Fruit fly (Drosophila melanogaster) whole organism, prepupa: ENCODE results near the gene ex.

Experiments used
- CG10631 ChIP-seq: fragments of 200-800 bp; sonication (Bioruptor generic); optimal IDR thresholded peaks from 2 replicates; lab custom pipeline; 2016; ENCODE audit warnings: missing biosample characterization, missing genetic modification characterization
- CG10669 ChIP-seq: fragments of 200-800 bp; sonication (Bioruptor generic); optimal IDR thresholded peaks from 3 replicates; lab custom pipeline; 2018; ENCODE audit warnings: missing biosample characterization, mild to moderate bottlenecking, missing genetic modification characterization, moderate library complexity
- CG11294 ChIP-seq: fragments of 200-800 bp; sonication (Bioruptor generic); IDR thresholded peaks from 2 replicates; pipeline ENCODE4 v1.3.6; 2022; ENCODE audit warnings: missing biosample characterization, missing genetic modification characterization
- CG11762 ChIP-seq: fragments of 200-800 bp; sonication (Bioruptor generic); optimal IDR thresholded peaks from 3 replicates; lab custom pipeline; 2016; ENCODE audit warnings: missing biosample characterization, missing genetic modification characterization; ENCODE audit not compliant: insufficient read depth
- CG11902 ChIP-seq: fragments of 200-800 bp; sonication (Bioruptor generic); optimal IDR thresholded peaks from 3 replicates; lab custom pipeline; 2016; ENCODE audit warnings: missing biosample characterization, missing genetic modification characterization
- CG15336 ChIP-seq: fragments of 200-800 bp; sonication (Bioruptor generic); IDR thresholded peaks from 2 replicates; pipeline ENCODE4 v1.3.6; 2022; ENCODE audit warnings: missing biosample characterization, missing genetic modification characterization
- CG1621 ChIP-seq: fragments of 200-800 bp; sonication (Bioruptor generic); optimal IDR thresholded peaks from 3 replicates; lab custom pipeline; 2018; ENCODE audit warnings: missing biosample characterization, mild to moderate bottlenecking, missing genetic modification characterization
- CG16779 ChIP-seq: fragments of 200-800 bp; sonication (Bioruptor generic); optimal IDR thresholded peaks from 3 replicates; lab custom pipeline; 2017; ENCODE audit warnings: missing biosample characterization, mild to moderate bottlenecking, missing genetic modification characterization
- CG3032 ChIP-seq: fragments of 200-800 bp; optimal IDR thresholded peaks from 2 replicates; lab custom pipeline; 2019; ENCODE audit warnings: missing biosample characterization, mild to moderate bottlenecking, missing genetic modification characterization, moderate library complexity
- CG31627 ChIP-seq: fragments of 200-800 bp; sonication (Bioruptor generic); optimal IDR thresholded peaks from 3 replicates; lab custom pipeline; 2016; ENCODE audit warnings: missing biosample characterization, missing genetic modification characterization
- CG34406 ChIP-seq: fragments of 200-800 bp; sonication (Bioruptor generic); optimal IDR thresholded peaks from 3 replicates; lab custom pipeline; 2016; ENCODE audit warnings: missing biosample characterization, missing genetic modification characterization
- CG4318 ChIP-seq: fragments of 200-800 bp; sonication (Bioruptor generic); optimal IDR thresholded peaks from 3 replicates; lab custom pipeline; 2017; ENCODE audit warnings: missing biosample characterization, mild to moderate bottlenecking, missing genetic modification characterization
- CG6276 ChIP-seq: fragments of 200-800 bp; sonication (Bioruptor generic); optimal IDR thresholded peaks from 2 replicates; lab custom pipeline; 2017; ENCODE audit warnings: missing biosample characterization, mild to moderate bottlenecking, missing genetic modification characterization
- CG6808 ChIP-seq: fragments of 200-800 bp; sonication (Bioruptor generic); optimal IDR thresholded peaks from 3 replicates; lab custom pipeline; 2017; ENCODE audit warnings: missing biosample characterization, missing genetic modification characterization, mild to moderate bottlenecking, moderate library complexity, missing genetic modification reagents
- CG6854 ChIP-seq: fragments of 200-800 bp; sonication (Bioruptor generic); optimal IDR thresholded peaks from 2 replicates; lab custom pipeline; 2017; ENCODE audit warnings: missing biosample characterization, mild to moderate bottlenecking, missing genetic modification characterization
- CG7368 ChIP-seq: fragments of 200-800 bp; sonication (Bioruptor generic); optimal IDR thresholded peaks from 3 replicates; lab custom pipeline; 2016; ENCODE audit warnings: missing biosample characterization, missing genetic modification characterization
- CG8119 ChIP-seq: fragments of 200-800 bp; sonication (Bioruptor generic); IDR thresholded peaks from 3 replicates; pipeline ENCODE4 v1.3.6; 2022; ENCODE audit warnings: missing biosample characterization, missing genetic modification characterization
- CG8632 ChIP-seq: fragments of 200-800 bp; sonication (Bioruptor generic); optimal IDR thresholded peaks from 3 replicates; lab custom pipeline; 2016; ENCODE audit warnings: missing biosample characterization, missing genetic modification characterization
- CG9139 ChIP-seq: fragments of 200-800 bp; sonication (Bioruptor generic); optimal IDR thresholded peaks from 3 replicates; lab custom pipeline; 2017; ENCODE audit warnings: missing biosample characterization, mild to moderate bottlenecking, missing genetic modification characterization
- Eip75B ChIP-seq: fragments of 200-800 bp; sonication (Bioruptor generic); optimal IDR thresholded peaks from 3 replicates; lab custom pipeline; 2016; ENCODE audit warnings: missing biosample characterization, missing genetic modification characterization
- Eip93F ChIP-seq: fragments of 200-800 bp; sonication (Bioruptor generic); optimal IDR thresholded peaks from 2 replicates; lab custom pipeline; 2016; ENCODE audit warnings: missing biosample characterization, mild to moderate bottlenecking, missing genetic modification characterization
- Ets21C ChIP-seq: fragments of 200-800 bp; sonication (Bioruptor generic); optimal IDR thresholded peaks from 3 replicates; lab custom pipeline; 2016; ENCODE audit warnings: missing biosample characterization, missing genetic modification characterization
- Gug ChIP-seq: fragments of 200-800 bp; sonication (Bioruptor generic); IDR thresholded peaks from 2 replicates; pipeline ENCODE4 v1.3.6; 2022; ENCODE audit warnings: missing biosample characterization, missing genetic modification characterization
- Hr38 ChIP-seq: sonication (Bioruptor generic); optimal IDR thresholded peaks from 2 replicates; lab custom pipeline; 2016; ENCODE audit warnings: missing biosample characterization, missing genetic modification characterization
- Hr39 ChIP-seq: fragments of 200-800 bp; sonication (Bioruptor generic); optimal IDR thresholded peaks from 2 replicates; lab custom pipeline; 2016; ENCODE audit warnings: missing biosample characterization, missing genetic modification characterization
- Met ChIP-seq: fragments of 200-800 bp; sonication (Bioruptor generic); optimal IDR thresholded peaks from 3 replicates; lab custom pipeline; 2016; ENCODE audit warnings: missing biosample characterization, missing genetic modification characterization
- OdsH ChIP-seq: fragments of 200-800 bp; sonication (Bioruptor generic); optimal IDR thresholded peaks from 3 replicates; lab custom pipeline; 2016; ENCODE audit warnings: missing biosample characterization, missing genetic modification characterization
- Smox ChIP-seq: fragments of 200-800 bp; sonication (Bioruptor generic); optimal IDR thresholded peaks from 3 replicates; lab custom pipeline; 2016; ENCODE audit warnings: missing biosample characterization, missing genetic modification characterization
- Sox102F ChIP-seq: fragments of 200-800 bp; sonication (Bioruptor generic); optimal IDR thresholded peaks from 2 replicates; lab custom pipeline; 2016; ENCODE audit warnings: missing biosample characterization, mild to moderate bottlenecking, missing genetic modification characterization
- Sox15 ChIP-seq: fragments of 200-800 bp; sonication (Bioruptor generic); optimal IDR thresholded peaks from 3 replicates; lab custom pipeline; 2016; ENCODE audit warnings: missing biosample characterization, missing genetic modification characterization
- achi ChIP-seq: fragments of 200-800 bp; sonication (Bioruptor generic); optimal IDR thresholded peaks from 3 replicates; lab custom pipeline; 2016; ENCODE audit warnings: missing biosample characterization, missing genetic modification characterization
- cyc ChIP-seq: fragments of 200-800 bp; sonication (Bioruptor generic); optimal IDR thresholded peaks from 3 replicates; lab custom pipeline; 2016; ENCODE audit warnings: missing biosample characterization, missing genetic modification characterization
- dac ChIP-seq: fragments of 200-800 bp; sonication (Bioruptor generic); optimal IDR thresholded peaks from 2 replicates; lab custom pipeline; 2017; ENCODE audit warnings: missing biosample characterization, mild to moderate bottlenecking, missing genetic modification characterization
- eg ChIP-seq: fragments of 200-800 bp; sonication (Bioruptor generic); IDR thresholded peaks from 3 replicates; pipeline ENCODE4 v1.3.6; 2022; ENCODE audit warnings: missing biosample characterization, missing genetic modification characterization
- esn ChIP-seq: fragments of 200-800 bp; sonication (Bioruptor generic); optimal IDR thresholded peaks from 2 replicates; lab custom pipeline; 2016; ENCODE audit warnings: missing biosample characterization, mild to moderate bottlenecking, missing genetic modification characterization, moderate library complexity
- fd59A ChIP-seq: fragments of 200-800 bp; sonication (Bioruptor generic); optimal IDR thresholded peaks from 2 replicates; lab custom pipeline; 2017; ENCODE audit warnings: missing biosample characterization, mild to moderate bottlenecking, missing genetic modification characterization, missing genetic modification reagents
- fd85E ChIP-seq: fragments of 200-800 bp; sonication (Bioruptor generic); optimal IDR thresholded peaks from 3 replicates; lab custom pipeline; 2016; ENCODE audit warnings: missing biosample characterization, missing genetic modification characterization
- fkh ChIP-seq: fragments of 200-800 bp; sonication (Bioruptor generic); optimal IDR thresholded peaks from 3 replicates; lab custom pipeline; 2017; ENCODE audit warnings: missing biosample characterization, mild to moderate bottlenecking, missing genetic modification characterization, moderate library complexity
- lz ChIP-seq: fragments of 200-800 bp; sonication (Bioruptor generic); optimal IDR thresholded peaks from 3 replicates; lab custom pipeline; 2016; ENCODE audit warnings: missing biosample characterization, missing genetic modification characterization
- net ChIP-seq: fragments of 200-800 bp; sonication (Bioruptor generic); optimal IDR thresholded peaks from 3 replicates; lab custom pipeline; 2016; ENCODE audit warnings: missing biosample characterization, missing genetic modification characterization
- pdm3 ChIP-seq: fragments of 200-800 bp; sonication (Bioruptor generic); optimal IDR thresholded peaks from 3 replicates; lab custom pipeline; 2016; ENCODE audit warnings: missing biosample characterization, missing genetic modification characterization
- salr ChIP-seq, 2 experiments: fragments of 200-800 bp; sonication (Bioruptor generic); optimal IDR thresholded peaks; 3 replicates each; lab custom pipeline; 2016 to 2018; ENCODE audit warnings: missing biosample characterization in 2 of 2, missing genetic modification characterization in 2 of 2, mild to moderate bottlenecking in 1 of 2
- spab ChIP-seq: fragments of 200-800 bp; sonication (Bioruptor generic); optimal IDR thresholded peaks from 2 replicates; lab custom pipeline; 2017; ENCODE audit warnings: missing biosample characterization, mild to moderate bottlenecking, missing genetic modification characterization, missing genetic modification reagents
- ss ChIP-seq, 2 experiments: fragments of 200-800 bp; sonication (Bioruptor generic); optimal IDR thresholded peaks; 2 replicates in 1 of 2; 3 replicates in 1 of 2; lab custom pipeline; 2017 to 2018; ENCODE audit warnings: mild to moderate bottlenecking in 2 of 2, missing biosample characterization in 2 of 2, missing genetic modification characterization in 2 of 2, moderate library complexity in 1 of 2
- svp ChIP-seq: fragments of 200-800 bp; sonication (Bioruptor generic); peaks from one replicate; lab custom pipeline; 2016; ENCODE audit warnings: missing biosample characterization, missing genetic modification characterization
- topi ChIP-seq: fragments of 200-800 bp; sonication (Bioruptor generic); optimal IDR thresholded peaks from 3 replicates; lab custom pipeline; 2016; ENCODE audit warnings: missing biosample characterization, missing genetic modification characterization
- vri ChIP-seq: fragments of 200-800 bp; sonication (Bioruptor generic); optimal IDR thresholded peaks from 3 replicates; lab custom pipeline; 2016; ENCODE audit warnings: missing biosample characterization, mild to moderate bottlenecking, missing genetic modification characterization

ex gene

dm6 chr2L:430820-431628 lies at the start of gene ex (continued):
- peak; percentile 52 for TF ChIP-seq spab (GFP tag; lab: Kevin White, UChicago)
- TF ChIP-seq eg (GFP tag; lab: Robert Waterston, UW) = peak; percentile 72; the same call in 2 of the 3 replicates
- no peak for TF ChIP-seq topi (GFP tag; lab: Kevin White, UChicago)
- TF ChIP-seq CG34406 = no peak
- TF ChIP-seq net (GFP tag; lab: Kevin White, UChicago) = peak; percentile 33
- peak; percentile 17 for TF ChIP-seq CG10631 (GFP tag; lab: Kevin White, UChicago)
- TF ChIP-seq CG4318 = no peak
- TF ChIP-seq fd85E = no peak
- TF ChIP-seq CG6854 = peak; percentile 60
- TF ChIP-seq CG9139 = peak; percentile 78

dm6 chr2L:382807-383206 lies 48.2 kb upstream of the ex start:
- TF ChIP-seq Smox (GFP tag; lab: Kevin White, UChicago) (peak; percentile 61), CG11294 (GFP tag; lab: Robert Waterston, UW) (no peak), Gug (no peak; the same call in 1 of the 2 replicates), vri (peak; percentile 63), salr (GFP tag; optimal IDR thresholded peaks at IDR 0.05; lab: Kevin White, UChicago) (peak in 1 of 2 experiments; percentile 8), CG10669 (GFP tag; lab: Kevin White, UChicago) (peak; percentile 53), CG8632 (GFP tag; lab: Kevin White, UChicago) (peak; percentile 22), CG34406 (peak; percentile 46), Ets21C (peak; percentile 36), fkh (GFP tag; lab: Kevin White, UChicago) (no peak), ss (GFP tag; optimal IDR thresholded peaks at IDR 0.05; lab: Kevin White, UChicago) (peak; percentile 25 to 34), Met (GFP tag; lab: Kevin White, UChicago) (peak; percentile 71), CG16779 (tag; lab: Kevin White, UChicago) (no peak), Eip93F (GFP tag; lab: Kevin White, UChicago) (peak; percentile 3), topi (GFP tag; lab: Kevin White, UChicago) (peak; percentile 67), CG11902 (GFP tag; lab: Kevin White, UChicago) (peak; percentile 18), Hr39 (GFP tag; lab: Kevin White, UChicago) (peak; percentile 68), CG15336 (peak; percentile 44), Hr38 (GFP tag; lab: Kevin White, UChicago) (no peak), dac (GFP tag; lab: Kevin White, UChicago) (no peak), CG11762 (no peak), achi (GFP tag; lab: Kevin White, UChicago) (peak; percentile 56), lz (GFP tag; lab: Kevin White, UChicago) (peak; percentile 61), Sox102F (GFP tag; lab: Kevin White, UChicago) (peak; percentile 68), pdm3 (GFP tag; lab: Kevin White, UChicago) (peak; percentile 51), Sox15 (GFP tag; lab: Kevin White, UChicago) (no peak), Eip75B (GFP tag; lab: Kevin White, UChicago) (peak; percentile 68), fd85E (no peak), CG6854 (no peak), fd59A (GFP tag; lab: Kevin White, UChicago) (no peak), cyc (peak; percentile 69), CG9139 (no peak), CG8119 (GFP tag; lab: Robert Waterston, UW) (peak; percentile 46; the same call in 1 of the 3 replicates), svp (GFP tag; lab: Kevin White, UChicago) (peak; percentile 88), CG3032 (tag; lab: Kevin White, UChicago) (peak; percentile 43), CG6808 (peak; percentile 51), CG10631 (GFP tag; lab: Kevin White, UChicago) (peak; percentile 53), OdsH (GFP tag; lab: Kevin White, UChicago) (peak; percentile 50), CG1621 (tag; lab: Kevin White, UChicago) (peak; percentile 16), CG4318 (peak; percentile 6), spab (GFP tag; lab: Kevin White, UChicago) (peak; percentile 16), CG7368 (GFP tag; lab: Kevin White, UChicago) (peak; percentile 16), CG6276 (GFP tag; lab: Kevin White, UChicago) (peak; percentile 10), CG31627 (GFP tag; lab: Kevin White, UChicago) (peak; percentile 71), esn (GFP tag; lab: Kevin White, UChicago) (peak; percentile 72), net (GFP tag; lab: Kevin White, UChicago) (peak; percentile 40)
